ENCODE assay signal across 2 fruit fly cellular contexts in genomic region chr2L:492225-492624, dm6.
TF ChIP-seq lines count a peak whose summit lies in the region.

No protein-coding gene starts in this region.

- TF ChIP-seq CTCF in S2 (optimal IDR thresholded peaks at IDR 0.05; lab: Kevin White, UChicago) = peak; percentile 88 to 92
- TF ChIP-seq CTCF in whole organism, embryonic (GFP tag; optimal IDR thresholded peaks at IDR 0.05; lab: Kevin White, UChicago) = peak; percentile 92

TF ChIP-seq in whole organism, embryonic, 481 proteins besides CTCF, POLR2A, EP300 and RAD21:
- TF ChIP-seq CG17361 (GFP tag; IDR thresholded peaks at IDR 0.05; lab: Robert Waterston, UW) (0 out of 3 replicates have a peak, but pooled peaks have one; percentile 21), CG11723 (GFP tag; optimal IDR thresholded peaks at IDR 0.05; lab: Kevin White, UChicago) (no peak), kni (GFP tag; optimal IDR thresholded peaks at IDR 0.05; lab: Kevin White, UChicago) (peak; percentile 82), D19A (tag; optimal IDR thresholded peaks at IDR 0.05; lab: Kevin White, UChicago) (peak; percentile 25), pb (GFP tag; optimal IDR thresholded peaks at IDR 0.05; lab: Kevin White, UChicago) (no peak), chinmo (GFP tag; IDR thresholded peaks at IDR 0.05; lab: Robert Waterston, UW; ENCODE audit: partially characterized antibody) (0 out of 4 replicates have a peak, but pooled peaks have one; percentile 36), trem (tag; optimal IDR thresholded peaks at IDR 0.05; lab: Kevin White, UChicago) (peak; percentile 27), CG8281 (tag; optimal IDR thresholded peaks at IDR 0.05; lab: Kevin White, UChicago) (peak; percentile 42), CG5180 (GFP tag; optimal IDR thresholded peaks at IDR 0.05; lab: Kevin White, UChicago) (peak; percentile 78), CG2199 (GFP tag; IDR thresholded peaks at IDR 0.05; lab: Robert Waterston, UW) (peak; percentile 79; the same call in 2 of the 3 replicates), Med (GFP tag; lab: Kevin White, UChicago) (peak; percentile 57), CG6175 (GFP tag; IDR thresholded peaks at IDR 0.05; lab: Robert Waterston, UW) (no peak), Dip2 (GFP tag; IDR thresholded peaks at IDR 0.05; lab: Robert Waterston, UW) (peak; percentile 87), CG12155 (GFP tag; optimal IDR thresholded peaks at IDR 0.05; lab: Kevin White, UChicago) (peak; percentile 28), CG16779 (GFP tag; IDR thresholded peaks at IDR 0.05; lab: Robert Waterston, UW) (0 out of 2 replicates have a peak, but pooled peaks have one; percentile 33), CG6791 (GFP tag; IDR thresholded peaks at IDR 0.05; lab: Robert Waterston, UW; ENCODE audit: partially characterized antibody) (peak; percentile 53; the same call in 1 of the 3 replicates), stwl (tag; optimal IDR thresholded peaks at IDR 0.05; lab: Kevin White, UChicago) (peak; percentile 68), CG4360 (GFP tag; IDR thresholded peaks at IDR 0.05; lab: Robert Waterston, UW) (0 out of 2 replicates have a peak, but pooled peaks have one; percentile 29), kah (GFP tag; optimal IDR thresholded peaks at IDR 0.05; lab: Kevin White, UChicago) (no peak), chif (GFP tag; optimal IDR thresholded peaks at IDR 0.05; lab: Kevin White, UChicago) (peak in 1 of 2 experiments; percentile 4), sug (tag; optimal IDR thresholded peaks at IDR 0.05; lab: Kevin White, UChicago) (no peak), zfh1 (GFP tag; IDR thresholded peaks at IDR 0.05; lab: Robert Waterston, UW) (0 out of 3 replicates have a peak, but pooled peaks have one; percentile 5), tio (GFP tag; optimal IDR thresholded peaks at IDR 0.05; lab: Kevin White, UChicago) (no peak), Ets65A (GFP tag; lab: Kevin White, UChicago) (peak; percentile 80), CG8290 (GFP tag; optimal IDR thresholded peaks at IDR 0.05; lab: Kevin White, UChicago) (peak; percentile 48), CG8290 (tag; optimal IDR thresholded peaks at IDR 0.05; lab: Kevin White, UChicago) (peak in 1 of 2 experiments; percentile 8), CG8359 (GFP tag; optimal IDR thresholded peaks at IDR 0.05; lab: Kevin White, UChicago; ENCODE audit: borderline replicate concordance) (peak; percentile 62)
